Worm (Caenorhabditis elegans): ENCODE data around the gene F11E6.8.

The F11E6.8 gene

DNA sequence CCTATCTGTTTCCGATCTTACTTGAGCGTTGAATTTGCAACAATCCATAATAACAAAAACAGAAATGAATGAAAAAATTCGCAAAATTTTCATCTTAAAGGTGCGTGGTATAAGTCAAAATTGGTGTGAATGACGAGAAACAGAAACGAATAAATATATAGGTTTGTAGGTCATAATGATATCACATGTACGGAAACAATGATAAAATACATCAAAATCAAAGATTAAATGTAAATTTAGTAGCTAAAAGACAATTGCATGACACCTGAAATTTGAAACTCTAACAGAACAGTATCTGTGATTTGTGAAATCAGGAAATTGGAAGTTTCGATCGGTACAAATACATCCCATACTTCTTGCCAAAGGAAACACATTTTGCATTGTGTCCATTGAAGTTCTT is 24.9 kb upstream of the F11E6.8 start, which contains the start of gene F11E6.9:
F11E6.9 (minus strand) TSS at position 101 of the 400 bp plus-strand sequence.
- TF ChIP-seq rbr-2 (tag; optimal IDR thresholded peaks at IDR 0.05) (no peak), mdl-1 (tag; optimal IDR thresholded peaks at IDR 0.05) (no peak), ceh-20 (GFP tag; IDR thresholded peaks at IDR 0.05) (no peak), nhr-111 (GFP tag; optimal IDR thresholded peaks at IDR 0.05) (no peak), F44E2.7 (GFP tag; IDR thresholded peaks at IDR 0.05) (no peak), zip-2 (tag; optimal IDR thresholded peaks at IDR 0.05) (no peak), T20F7.1 (GFP tag; optimal IDR thresholded peaks at IDR 0.05) (no peak), F26F4.8 (GFP tag; conservative IDR thresholded peaks at IDR 0.05) (no peak), lin-13 (GFP tag; optimal IDR thresholded peaks at IDR 0.05) (no peak), aly-2 (tag; optimal IDR thresholded peaks at IDR 0.05) (no peak), hlh-30 (tag; optimal IDR thresholded peaks at IDR 0.05; ENCODE audit: insufficient read depth) (no peak), dmd-9 (GFP tag; IDR thresholded peaks at IDR 0.05) (no peak), zfp-2 (tag; optimal IDR thresholded peaks at IDR 0.05) (no peak)

DNA sequence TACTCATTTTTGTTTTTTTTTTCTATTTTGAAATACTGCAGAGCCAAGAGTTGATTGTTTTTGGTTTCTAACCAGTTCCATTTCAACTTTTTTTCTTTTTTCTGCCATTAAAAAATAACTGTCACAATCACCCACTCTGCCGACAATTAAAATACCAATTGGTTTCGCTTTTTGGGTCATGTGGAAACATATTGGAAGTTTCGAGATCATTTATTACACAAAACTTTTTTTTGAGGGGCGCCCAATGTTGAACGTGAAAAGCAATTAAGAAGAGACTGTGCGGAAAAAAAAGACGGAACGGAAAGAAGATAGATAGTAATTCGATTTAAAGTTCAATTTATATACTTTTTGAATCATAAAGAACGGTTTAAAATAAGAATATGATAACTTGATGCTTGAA is 23.7 kb upstream of the F11E6.8 start:
- TF ChIP-seq nhr-28 (tag; optimal IDR thresholded peaks at IDR 0.05), result peak; percentile 1
- peak; percentile 40 for TF ChIP-seq hlh-30 (tag; optimal IDR thresholded peaks at IDR 0.05; ENCODE audit: insufficient read depth)
- TF ChIP-seq mdt-29 (GFP tag; IDR thresholded peaks at IDR 0.05), result 0 out of 2 replicates have a peak, but pooled peaks have one; percentile 18
- TF ChIP-seq Y48G9A.11 (GFP tag; IDR thresholded peaks at IDR 0.05), result no peak
- TF ChIP-seq cey-2 (tag; optimal IDR thresholded peaks at IDR 0.05; ENCODE audit: borderline replicate concordance, insufficient read depth), result peak; percentile 56
- TF ChIP-seq madf-5 (GFP tag; IDR thresholded peaks at IDR 0.05), result no peak
- 0 out of 2 replicates have a peak, but pooled peaks have one; percentile 14 for TF ChIP-seq hmg-1.1 (GFP tag; IDR thresholded peaks at IDR 0.05)
- peak; percentile 34; the same call in 1 of the 2 replicates for TF ChIP-seq ctbp-1 (GFP tag; IDR thresholded peaks at IDR 0.05)
- no peak for TF ChIP-seq ama-1 (optimal IDR thresholded peaks at IDR 0.05)
- no peak for TF ChIP-seq dmd-9 (GFP tag; IDR thresholded peaks at IDR 0.05)
- TF ChIP-seq unc-130 (GFP tag; optimal IDR thresholded peaks at IDR 0.05), result no peak
- no peak for TF ChIP-seq ztf-11 (tag; optimal IDR thresholded peaks at IDR 0.05)
- no peak for TF ChIP-seq lin-1 (GFP tag; IDR thresholded peaks at IDR 0.05)
- no peak for TF ChIP-seq F37D6.2 (tag; optimal IDR thresholded peaks at IDR 0.05)
- TF ChIP-seq saeg-2 (GFP tag; IDR thresholded peaks at IDR 0.05), result no peak
- TF ChIP-seq ztf-7 (tag; optimal IDR thresholded peaks at IDR 0.05), result no peak
- TF ChIP-seq lin-39 (tag; optimal IDR thresholded peaks at IDR 0.05), result no peak
- no peak for TF ChIP-seq egl-43 (GFP tag; IDR thresholded peaks at IDR 0.05)
- peak; percentile 42 for TF ChIP-seq dve-1 (tag; optimal IDR thresholded peaks at IDR 0.05; ENCODE audit: insufficient read depth)
- no peak for TF ChIP-seq spr-1 (tag; optimal IDR thresholded peaks at IDR 0.05)

DNA sequence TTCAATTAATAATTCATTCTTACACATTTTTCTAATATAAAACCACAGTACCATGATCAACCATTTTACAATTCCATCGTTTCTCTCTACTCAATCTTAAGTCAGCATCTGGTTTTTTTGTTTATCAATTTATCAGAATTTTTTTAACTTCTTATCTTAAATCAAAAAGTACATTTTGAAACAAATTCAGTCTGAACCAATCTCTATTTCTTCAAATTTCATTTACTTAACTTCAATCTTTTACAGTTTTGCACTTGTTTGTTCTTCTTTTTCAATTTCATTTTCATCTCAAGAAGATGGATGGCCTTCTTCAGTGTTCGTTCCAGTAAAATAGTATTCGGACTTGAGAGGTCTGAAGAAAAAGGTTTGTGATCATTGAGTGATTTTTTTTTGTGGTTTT is 22.7 kb upstream of the F11E6.8 start, which contains the start of gene gba-3:
gba-3 (plus strand) TSS at position 301 of the 400 bp plus-strand sequence.
- TF ChIP-seq ceh-82 (tag; optimal IDR thresholded peaks at IDR 0.05), result no peak
- no peak for TF ChIP-seq nhr-10 (tag; optimal IDR thresholded peaks at IDR 0.05)
- TF ChIP-seq dpl-1 (GFP tag; optimal IDR thresholded peaks at IDR 0.05), result no peak
- no peak for TF ChIP-seq nhr-48 (tag; optimal IDR thresholded peaks at IDR 0.05)
- TF ChIP-seq lin-13 (GFP tag; optimal IDR thresholded peaks at IDR 0.05), result no peak
- no peak for TF ChIP-seq Y48G9A.11 (GFP tag; IDR thresholded peaks at IDR 0.05)
- TF ChIP-seq snpc-4 (tag; optimal IDR thresholded peaks at IDR 0.05), result no peak
- no peak for TF ChIP-seq F37D6.2 (tag; optimal IDR thresholded peaks at IDR 0.05)

DNA sequence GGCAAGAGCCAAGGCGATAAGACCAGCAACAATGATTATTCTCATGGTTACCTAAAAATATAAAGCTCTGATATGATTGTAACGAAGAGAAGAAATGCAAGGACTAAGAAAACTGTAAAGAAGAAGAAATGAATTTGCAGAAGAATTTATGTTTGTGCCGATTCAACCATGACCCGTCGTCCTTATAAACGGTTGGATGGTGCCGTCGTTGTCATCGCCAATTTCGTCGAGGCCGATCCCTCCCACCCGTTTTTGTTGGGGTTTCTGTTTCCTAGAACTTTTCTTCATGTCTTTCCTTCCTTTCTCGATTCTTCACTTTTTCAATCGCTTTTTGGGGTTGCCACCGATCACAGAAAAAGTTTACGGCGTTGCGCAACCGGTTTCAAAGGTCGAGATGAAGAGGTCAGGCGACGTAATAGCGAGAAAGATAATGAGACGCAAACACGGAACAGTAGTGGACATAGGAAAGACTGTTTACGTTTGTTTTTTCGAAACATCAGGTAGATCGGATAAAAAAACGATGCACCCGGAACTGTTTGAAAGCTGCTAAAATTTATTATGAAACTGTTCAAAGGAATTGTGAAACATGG is 21.6 kb upstream of the F11E6.8 start, which contains the start of gene epic-1:
epic-1 (minus strand) TSS at position 51 of the 590 bp plus-strand sequence.
- TF ChIP-seq F49E8.2 (tag; optimal IDR thresholded peaks at IDR 0.05; ENCODE audit: borderline replicate concordance), result no peak
- TF ChIP-seq nhr-25 (tag; optimal IDR thresholded peaks at IDR 0.05; ENCODE audit: borderline replicate concordance, insufficient read depth), result peak; percentile 64
- no peak for TF ChIP-seq spr-3 (GFP tag; optimal IDR thresholded peaks at IDR 0.05)
- TF ChIP-seq mdl-1 (tag; optimal IDR thresholded peaks at IDR 0.05), result peak in 1 of 2 experiments; percentile 14
- no peak for TF ChIP-seq nhr-42 (GFP tag; IDR thresholded peaks at IDR 0.05)
- peak; percentile 18 for TF ChIP-seq dve-1 (tag; optimal IDR thresholded peaks at IDR 0.05; ENCODE audit: insufficient read depth)
- TF ChIP-seq aly-2 (tag; optimal IDR thresholded peaks at IDR 0.05), result no peak
- peak; percentile 55 for TF ChIP-seq aha-1 (tag)
- peak; percentile 31 for TF ChIP-seq nhr-28 (tag; optimal IDR thresholded peaks at IDR 0.05)
- TF ChIP-seq dmd-6 (GFP tag; IDR thresholded peaks at IDR 0.05), result peak; percentile 32; the same call in 1 of the 2 replicates
- peak; percentile 37 for TF ChIP-seq hlh-30 (tag; optimal IDR thresholded peaks at IDR 0.05; ENCODE audit: insufficient read depth)
- no peak for TF ChIP-seq ces-1 (GFP tag; optimal IDR thresholded peaks at IDR 0.05)
- no peak for TF ChIP-seq hif-1 (tag; optimal IDR thresholded peaks at IDR 0.05)
- TF ChIP-seq D1046.2 (GFP tag; IDR thresholded peaks at IDR 0.05), result no peak
- TF ChIP-seq mep-1 (tag; optimal IDR thresholded peaks at IDR 0.05), result peak; percentile 33

Measured in whole organism, L4 larva.